Fruit fly (Drosophila melanogaster) whole organism, prepupa: ENCODE results near the gene RhoGAP71E.

Experiments
- CG10669 ChIP-seq: fragments of 200-800 bp; sonication (Bioruptor generic); optimal IDR thresholded peaks from 3 replicates; lab custom pipeline; 2018; ENCODE audit warnings: missing biosample characterization, mild to moderate bottlenecking, missing genetic modification characterization, moderate library complexity
- CG11294 ChIP-seq: fragments of 200-800 bp; sonication (Bioruptor generic); IDR thresholded peaks from 2 replicates; pipeline ENCODE4 v1.3.6; 2022; ENCODE audit warnings: missing biosample characterization, missing genetic modification characterization
- CG15336 ChIP-seq: fragments of 200-800 bp; sonication (Bioruptor generic); IDR thresholded peaks from 2 replicates; pipeline ENCODE4 v1.3.6; 2022; ENCODE audit warnings: missing biosample characterization, missing genetic modification characterization
- CG3032 ChIP-seq: fragments of 200-800 bp; optimal IDR thresholded peaks from 2 replicates; lab custom pipeline; 2019; ENCODE audit warnings: missing biosample characterization, mild to moderate bottlenecking, missing genetic modification characterization, moderate library complexity
- CG32006 ChIP-seq: fragments of 200-800 bp; sonication (Bioruptor generic); optimal IDR thresholded peaks from 3 replicates; lab custom pipeline; 2017; ENCODE audit warnings: missing biosample characterization, mild to moderate bottlenecking, missing genetic modification characterization
- CG3919 ChIP-seq: fragments of 200-800 bp; sonication (Bioruptor generic); optimal IDR thresholded peaks from 3 replicates; lab custom pipeline; 2016; ENCODE audit warnings: missing biosample characterization, missing genetic modification characterization
- CG4318 ChIP-seq: fragments of 200-800 bp; sonication (Bioruptor generic); optimal IDR thresholded peaks from 3 replicates; lab custom pipeline; 2017; ENCODE audit warnings: missing biosample characterization, mild to moderate bottlenecking, missing genetic modification characterization
- CG6163 ChIP-seq: fragments of 200-800 bp; sonication (Bioruptor generic); IDR thresholded peaks from 3 replicates; pipeline ENCODE4 v1.3.6; 2022; ENCODE audit warnings: missing biosample characterization, missing genetic modification characterization
- CG6792 ChIP-seq: fragments of 200-800 bp; sonication (Bioruptor generic); optimal IDR thresholded peaks from 3 replicates; lab custom pipeline; 2016; ENCODE audit warnings: missing biosample characterization, missing genetic modification characterization
- CG6808 ChIP-seq: fragments of 200-800 bp; sonication (Bioruptor generic); optimal IDR thresholded peaks from 3 replicates; lab custom pipeline; 2017; ENCODE audit warnings: missing biosample characterization, missing genetic modification characterization, mild to moderate bottlenecking, moderate library complexity, missing genetic modification reagents
- CG7368 ChIP-seq: fragments of 200-800 bp; sonication (Bioruptor generic); optimal IDR thresholded peaks from 3 replicates; lab custom pipeline; 2016; ENCODE audit warnings: missing biosample characterization, missing genetic modification characterization
- CG8119 ChIP-seq: fragments of 200-800 bp; sonication (Bioruptor generic); IDR thresholded peaks from 3 replicates; pipeline ENCODE4 v1.3.6; 2022; ENCODE audit warnings: missing biosample characterization, missing genetic modification characterization
- CG8632 ChIP-seq: fragments of 200-800 bp; sonication (Bioruptor generic); optimal IDR thresholded peaks from 3 replicates; lab custom pipeline; 2016; ENCODE audit warnings: missing biosample characterization, missing genetic modification characterization
- CG9139 ChIP-seq: fragments of 200-800 bp; sonication (Bioruptor generic); optimal IDR thresholded peaks from 3 replicates; lab custom pipeline; 2017; ENCODE audit warnings: missing biosample characterization, mild to moderate bottlenecking, missing genetic modification characterization
- Eip75B ChIP-seq: fragments of 200-800 bp; sonication (Bioruptor generic); optimal IDR thresholded peaks from 3 replicates; lab custom pipeline; 2016; ENCODE audit warnings: missing biosample characterization, missing genetic modification characterization
- Eip78C ChIP-seq: fragments of 200-800 bp; sonication (Bioruptor generic); peaks from one replicate; lab custom pipeline; 2016; ENCODE audit warnings: missing biosample characterization, missing genetic modification characterization
- Gug ChIP-seq: fragments of 200-800 bp; sonication (Bioruptor generic); IDR thresholded peaks from 2 replicates; pipeline ENCODE4 v1.3.6; 2022; ENCODE audit warnings: missing biosample characterization, missing genetic modification characterization
- Hr38 ChIP-seq: sonication (Bioruptor generic); optimal IDR thresholded peaks from 2 replicates; lab custom pipeline; 2016; ENCODE audit warnings: missing biosample characterization, missing genetic modification characterization
- Hr4 ChIP-seq: fragments of 200-800 bp; sonication (Bioruptor generic); optimal IDR thresholded peaks from 3 replicates; lab custom pipeline; 2016; ENCODE audit warnings: missing biosample characterization, missing genetic modification characterization
- OdsH ChIP-seq: fragments of 200-800 bp; sonication (Bioruptor generic); optimal IDR thresholded peaks from 3 replicates; lab custom pipeline; 2016; ENCODE audit warnings: missing biosample characterization, missing genetic modification characterization
- Sox102F ChIP-seq: fragments of 200-800 bp; sonication (Bioruptor generic); optimal IDR thresholded peaks from 2 replicates; lab custom pipeline; 2016; ENCODE audit warnings: missing biosample characterization, mild to moderate bottlenecking, missing genetic modification characterization
- Sox14 ChIP-seq: fragments of 200-800 bp; sonication (Bioruptor generic); optimal IDR thresholded peaks from 3 replicates; lab custom pipeline; 2016; ENCODE audit warnings: missing biosample characterization, missing genetic modification characterization
- achi ChIP-seq: fragments of 200-800 bp; sonication (Bioruptor generic); optimal IDR thresholded peaks from 3 replicates; lab custom pipeline; 2016; ENCODE audit warnings: missing biosample characterization, missing genetic modification characterization
- acj6 ChIP-seq: fragments of 200-800 bp; sonication (Bioruptor generic); optimal IDR thresholded peaks from 3 replicates; lab custom pipeline; 2016; ENCODE audit warnings: missing biosample characterization, missing genetic modification characterization
- dsx ChIP-seq: fragments of 200-800 bp; optimal IDR thresholded peaks from 3 replicates; lab custom pipeline; 2019; ENCODE audit warnings: missing biosample characterization, mild to moderate bottlenecking, missing genetic modification characterization, moderate library complexity; ENCODE audit not compliant: poor library complexity, severe bottlenecking
- eg ChIP-seq: fragments of 200-800 bp; sonication (Bioruptor generic); IDR thresholded peaks from 3 replicates; pipeline ENCODE4 v1.3.6; 2022; ENCODE audit warnings: missing biosample characterization, missing genetic modification characterization
- fd59A ChIP-seq: fragments of 200-800 bp; sonication (Bioruptor generic); optimal IDR thresholded peaks from 2 replicates; lab custom pipeline; 2017; ENCODE audit warnings: missing biosample characterization, mild to moderate bottlenecking, missing genetic modification characterization, missing genetic modification reagents
- fkh ChIP-seq: fragments of 200-800 bp; sonication (Bioruptor generic); optimal IDR thresholded peaks from 3 replicates; lab custom pipeline; 2017; ENCODE audit warnings: missing biosample characterization, mild to moderate bottlenecking, missing genetic modification characterization, moderate library complexity
- net ChIP-seq: fragments of 200-800 bp; sonication (Bioruptor generic); optimal IDR thresholded peaks from 3 replicates; lab custom pipeline; 2016; ENCODE audit warnings: missing biosample characterization, missing genetic modification characterization
- pdm3 ChIP-seq: fragments of 200-800 bp; sonication (Bioruptor generic); optimal IDR thresholded peaks from 3 replicates; lab custom pipeline; 2016; ENCODE audit warnings: missing biosample characterization, missing genetic modification characterization
- svp ChIP-seq: fragments of 200-800 bp; sonication (Bioruptor generic); peaks from one replicate; lab custom pipeline; 2016; ENCODE audit warnings: missing biosample characterization, missing genetic modification characterization
- vri ChIP-seq: fragments of 200-800 bp; sonication (Bioruptor generic); optimal IDR thresholded peaks from 3 replicates; lab custom pipeline; 2016; ENCODE audit warnings: missing biosample characterization, mild to moderate bottlenecking, missing genetic modification characterization

RhoGAP71E gene

DNA sequence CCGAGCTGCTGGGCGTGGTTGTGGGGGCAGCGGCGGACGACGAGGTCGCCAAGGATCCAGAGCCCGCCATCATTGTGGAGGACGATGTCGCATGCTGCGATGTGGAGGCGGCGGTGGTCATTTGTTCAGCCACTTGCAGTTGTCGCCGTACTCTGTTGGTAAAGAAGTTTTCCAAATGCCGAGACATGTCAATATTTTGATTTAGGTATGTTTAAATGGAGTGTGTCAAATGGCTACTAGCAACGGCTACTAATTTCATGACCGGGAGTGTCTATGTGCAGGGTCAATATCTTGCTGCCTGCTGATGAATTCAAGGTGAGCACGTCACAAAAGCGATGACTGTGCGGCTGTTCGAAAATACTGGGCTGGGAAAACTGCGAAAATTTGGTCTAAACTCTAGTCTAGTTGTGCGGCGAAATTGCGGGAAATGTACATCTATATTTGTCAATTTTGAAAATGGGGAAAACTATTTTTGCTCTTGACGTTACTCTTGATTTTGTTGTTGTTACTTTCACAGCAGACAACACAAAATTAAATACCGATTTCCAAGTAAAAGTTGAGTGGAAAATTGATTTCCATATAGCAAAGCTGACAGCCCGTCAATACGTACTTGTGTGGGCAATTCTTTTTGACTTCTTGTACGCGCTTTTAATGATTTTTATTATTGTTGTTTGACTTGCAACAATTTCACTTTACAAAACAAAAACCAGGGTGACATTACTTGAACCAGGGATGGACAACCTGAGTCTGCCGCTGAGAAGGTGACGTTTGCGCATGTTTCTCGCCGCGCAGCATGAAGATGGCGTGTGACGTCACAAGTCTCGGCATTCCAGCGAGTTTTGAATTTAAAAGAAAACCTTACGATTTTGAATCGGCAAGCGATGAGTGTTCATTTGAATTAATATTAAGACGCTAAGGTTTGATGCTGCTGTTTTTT is 947 bp upstream of the RhoGAP71E start, which contains the start of gene CG7656 (continued):
- no peak for TF ChIP-seq CG6808 (GFP tag; lab: Kevin White, UChicago)
- peak; percentile 12 for TF ChIP-seq CG10669 (GFP tag; lab: Kevin White, UChicago)
- no peak for TF ChIP-seq CG4318 (GFP tag; lab: Kevin White, UChicago)
- peak; percentile 55 for TF ChIP-seq achi (GFP tag; lab: Kevin White, UChicago)
- peak; percentile 56 for TF ChIP-seq CG7368 (GFP tag; lab: Kevin White, UChicago)
- no peak for TF ChIP-seq Hr38 (GFP tag; lab: Kevin White, UChicago)
- peak; percentile 78 for TF ChIP-seq CG3919 (GFP tag; lab: Kevin White, UChicago)
- peak; percentile 66 for TF ChIP-seq CG6163 (GFP tag; lab: Robert Waterston, UW)
- TF ChIP-seq CG6792 (GFP tag; lab: Kevin White, UChicago), result peak; percentile 3
- TF ChIP-seq CG9139 (GFP tag; lab: Kevin White, UChicago), result no peak
- TF ChIP-seq dsx (GFP tag; lab: Kevin White, UChicago), result peak; percentile 84
- no peak for TF ChIP-seq vri (GFP tag; lab: Kevin White, UChicago)
- TF ChIP-seq Gug, result no peak
- peak; percentile 69 for TF ChIP-seq acj6
- peak; percentile 29; the same call in 1 of the 2 replicates for TF ChIP-seq CG11294 (GFP tag; lab: Robert Waterston, UW)
- TF ChIP-seq Sox14 (GFP tag; lab: Kevin White, UChicago), result peak; percentile 79

DNA sequence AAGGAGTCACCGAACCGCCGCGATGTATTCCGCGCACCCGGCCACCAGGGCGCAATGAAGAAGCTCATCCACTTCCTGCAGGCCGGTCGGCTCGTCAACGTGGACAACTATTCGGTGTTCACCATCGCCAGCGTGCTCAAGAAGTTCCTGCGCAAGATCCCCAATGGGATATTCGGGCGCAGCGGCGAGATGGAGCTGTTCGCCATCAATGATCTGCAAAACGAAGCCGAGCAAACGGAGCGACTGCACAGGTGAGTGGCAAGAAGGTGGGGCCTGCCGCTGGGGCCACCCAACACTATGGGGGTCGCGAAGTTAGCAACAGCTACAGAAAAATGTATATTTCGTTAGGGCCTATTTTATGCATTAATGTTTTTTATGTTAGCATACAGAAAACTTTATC is 1.1 kb downstream of the RhoGAP71E start:
- TF ChIP-seq CG6163 (GFP tag; lab: Robert Waterston, UW) (peak; percentile 25; the same call in 1 of the 3 replicates), CG8632 (GFP tag; lab: Kevin White, UChicago) (no peak), net (GFP tag; lab: Kevin White, UChicago) (no peak), CG32006 (GFP tag; lab: Kevin White, UChicago) (peak; percentile 32), Hr4 (GFP tag; lab: Kevin White, UChicago) (peak; percentile 3), CG4318 (GFP tag; lab: Kevin White, UChicago) (no peak), eg (GFP tag; lab: Robert Waterston, UW) (peak; percentile 32; the same call in 1 of the 3 replicates), OdsH (peak; percentile 21)

DNA sequence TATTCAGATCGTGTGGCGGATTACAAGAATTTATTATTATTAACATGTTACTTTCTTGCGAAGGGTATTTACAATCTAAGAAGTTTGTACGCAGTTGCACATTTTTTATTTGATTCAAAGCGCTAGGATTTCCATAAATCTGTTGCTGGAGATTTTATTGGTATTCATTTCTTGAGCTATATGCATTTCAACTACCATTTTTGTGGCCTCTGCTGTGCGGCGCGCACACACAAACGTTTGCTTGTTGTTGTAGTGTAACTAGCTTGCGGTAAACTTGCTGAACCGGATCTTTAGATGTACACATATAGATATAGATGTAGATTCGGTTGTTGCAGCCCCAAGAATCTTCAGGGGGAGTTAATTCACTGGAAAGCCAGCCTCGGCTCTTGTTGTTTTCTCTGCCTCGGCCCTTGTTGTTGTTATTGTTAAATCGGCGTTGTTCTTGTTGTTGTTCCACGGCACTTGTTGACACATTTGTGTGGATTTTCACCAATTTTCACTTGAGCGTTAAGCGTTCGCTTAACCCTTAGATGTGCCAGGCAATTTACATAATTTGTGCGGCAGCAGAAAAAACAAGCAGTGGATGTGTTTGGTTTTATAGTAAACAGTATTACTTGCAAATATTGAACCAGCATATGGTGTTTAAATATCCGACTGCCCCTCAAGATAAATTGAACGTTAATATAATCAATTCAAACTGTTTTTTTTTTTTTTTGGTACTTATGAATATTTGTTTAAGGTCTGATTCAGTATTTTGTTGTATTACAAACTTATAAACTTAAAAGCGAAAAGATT is 2.3 kb downstream of the RhoGAP71E start:
- TF ChIP-seq CG11294 (GFP tag; lab: Robert Waterston, UW) (no peak), Eip75B (GFP tag; lab: Kevin White, UChicago) (peak; percentile 0), fd59A (GFP tag; lab: Kevin White, UChicago) (peak; percentile 2), svp (no peak), fkh (GFP tag; lab: Kevin White, UChicago) (peak; percentile 86), pdm3 (GFP tag; lab: Kevin White, UChicago) (peak; percentile 13), CG9139 (GFP tag; lab: Kevin White, UChicago) (no peak), Sox102F (no peak), CG3032 (tag; lab: Kevin White, UChicago) (peak; percentile 7), CG32006 (GFP tag; lab: Kevin White, UChicago) (peak; percentile 19), OdsH (peak; percentile 3), Eip78C (GFP tag; lab: Kevin White, UChicago) (peak; percentile 45), acj6 (peak; percentile 9), Gug (no peak), Hr4 (GFP tag; lab: Kevin White, UChicago) (peak; percentile 18), CG8119 (GFP tag; lab: Robert Waterston, UW) (peak; percentile 18; the same call in 1 of the 3 replicates), CG15336 (peak; percentile 39; the same call in 1 of the 2 replicates), eg (GFP tag; lab: Robert Waterston, UW) (peak; percentile 52; the same call in 2 of the 3 replicates)
